Worm (Caenorhabditis elegans): ENCODE data around the gene fkb-1.

DNA sequence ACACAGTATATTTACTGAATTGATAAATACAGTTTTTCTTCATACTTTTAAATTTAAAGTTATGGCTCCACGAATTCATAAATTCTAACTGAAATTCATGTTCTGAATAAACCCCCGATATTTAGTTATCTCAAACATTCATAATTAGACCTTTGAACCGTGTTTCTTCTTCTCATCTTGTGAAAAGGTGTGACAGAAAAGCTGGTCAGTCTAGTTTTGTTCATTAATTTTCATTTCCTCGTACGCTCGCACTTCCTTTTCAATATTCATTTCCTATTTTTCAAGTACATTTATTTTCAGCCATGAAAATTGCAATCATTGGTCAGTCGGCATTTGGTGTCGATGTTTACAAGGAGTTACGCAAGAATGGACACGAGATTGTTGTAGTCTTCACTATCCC lies 14.1 kb upstream of the fkb-1 start, which contains the start of gene alh-3:
- no peak for TF ChIP-seq unc-62 (GFP tag; optimal IDR thresholded peaks at IDR 0.05)
- TF ChIP-seq aly-2 (tag; optimal IDR thresholded peaks at IDR 0.05): no peak
- no peak for TF ChIP-seq pqm-1 (tag; optimal IDR thresholded peaks at IDR 0.05)
- no peak for TF ChIP-seq nhr-12 (tag; optimal IDR thresholded peaks at IDR 0.05)

Measured in whole organism, L3 larva.